Worm (Caenorhabditis elegans) whole organism, L1 larva: ENCODE data around the gene W03B1.9.
A peak's percentile ranks its signal among the peaks of the same experiment; 100 is the strongest.

Experiments
- C04F5.9 ChIP-seq: sonication (generic microtip); optimal IDR thresholded peaks from 2 replicates; lab custom pipeline; 2016; ENCODE audit warnings: missing genetic modification characterization, missing compliant biosample characterization
- F16B12.6 ChIP-seq: fragments of 150-350 bp; optimal IDR thresholded peaks from 2 replicates; lab custom pipeline; 2014; ENCODE audit warnings: missing biosample characterization, missing genetic modification characterization
- aha-1 ChIP-seq: fragments of 150-350 bp; optimal IDR thresholded peaks from 2 replicates; lab custom pipeline; 2014; ENCODE audit warnings: missing biosample characterization, missing genetic modification characterization
- alr-1 ChIP-seq: fragments of 200-800 bp; sonication (Bioruptor generic); optimal IDR thresholded peaks from 2 replicates; lab custom pipeline; 2018; ENCODE audit warnings: borderline replicate concordance, mild to moderate bottlenecking, missing genetic modification characterization, missing compliant biosample characterization
- aly-2 ChIP-seq: fragments of 150-350 bp; optimal IDR thresholded peaks from 2 replicates; lab custom pipeline; 2014; ENCODE audit warnings: missing biosample characterization, missing genetic modification characterization
- ceh-63 ChIP-seq: fragments of 200-800 bp; sonication (Bioruptor generic); optimal IDR thresholded peaks from 2 replicates; lab custom pipeline; 2018; ENCODE audit warnings: mild to moderate bottlenecking, missing genetic modification characterization, missing compliant biosample characterization
- ceh-82 ChIP-seq, 3 experiments: fragments of 150-350 bp in 1 of 3; sonication (generic microtip) in 2 of 3; optimal IDR thresholded peaks; 2 replicates each; lab custom pipeline; 2014 to 2017; ENCODE audit warnings: missing biosample characterization in 3 of 3, missing genetic modification characterization in 3 of 3
- ceh-88 ChIP-seq: fragments of 200-800 bp; sonication (Bioruptor generic); IDR thresholded peaks from 2 replicates; pipeline ENCODE4 v1.3.6; 2022; ENCODE audit warnings: missing genetic modification characterization, missing compliant biosample characterization
- ceh-90 ChIP-seq: sonication (generic microtip); optimal IDR thresholded peaks from 2 replicates; lab custom pipeline; 2016; ENCODE audit warnings: missing genetic modification characterization, missing compliant biosample characterization
- ces-1 ChIP-seq: fragments of 150-350 bp; optimal IDR thresholded peaks from 2 replicates; lab custom pipeline; 2014; ENCODE audit warnings: missing biosample characterization, missing genetic modification reagents, missing genetic modification characterization
- dpl-1 ChIP-seq, 3 experiments: fragments of 150-350 bp in 2 of 3; sonication (generic microtip) in 1 of 3; optimal IDR thresholded peaks; 2 replicates each; lab custom pipeline; 2014 to 2017; ENCODE audit warnings: missing biosample characterization in 3 of 3, missing genetic modification characterization in 3 of 3, missing genetic modification reagents in 3 of 3
- dsc-1 ChIP-seq: sonication (generic microtip); optimal IDR thresholded peaks from 2 replicates; lab custom pipeline; 2016; ENCODE audit warnings: mild to moderate bottlenecking, missing genetic modification characterization, missing compliant biosample characterization
- efl-1 ChIP-seq, 4 experiments: fragments of 150-350 bp; optimal IDR thresholded peaks in 3 of 4; peaks in 1 of 4; 1 replicate in 1 of 4; 2 replicates in 3 of 4; lab custom pipeline; 2014; ENCODE audit warnings: missing biosample characterization in 2 of 4, missing genetic modification characterization in 2 of 4, missing genetic modification reagents in 2 of 4
- efl-3 ChIP-seq: fragments of 200-800 bp; sonication (Bioruptor generic); optimal IDR thresholded peaks from 2 replicates; lab custom pipeline; 2018; ENCODE audit warnings: mild to moderate bottlenecking, missing genetic modification characterization, missing compliant biosample characterization
- egl-13 ChIP-seq: sonication (generic microtip); optimal IDR thresholded peaks from 2 replicates; lab custom pipeline; 2016; ENCODE audit warnings: missing genotype, missing genetic modification reagents, missing genetic modification characterization, missing compliant biosample characterization
- elt-2 ChIP-seq: sonication (generic microtip); optimal IDR thresholded peaks from 2 replicates; lab custom pipeline; 2016; ENCODE audit warnings: missing genetic modification characterization, mild to moderate bottlenecking, inconsistent platforms, missing compliant biosample characterization, missing genetic modification reagents
- ets-5 ChIP-seq: fragments of 200-800 bp; sonication (Bioruptor generic); IDR thresholded peaks from 2 replicates; pipeline ENCODE4 v1.3.6; 2022; ENCODE audit warnings: missing genetic modification characterization, missing compliant biosample characterization
- fkh-4 ChIP-seq: sonication (generic microtip); optimal IDR thresholded peaks from 2 replicates; lab custom pipeline; 2016; ENCODE audit warnings: missing compliant biosample characterization, missing genetic modification characterization, borderline replicate concordance
- fkh-8 ChIP-seq: sonication (generic microtip); optimal IDR thresholded peaks from 2 replicates; lab custom pipeline; 2016; ENCODE audit warnings: mild to moderate bottlenecking, missing genetic modification characterization, missing compliant biosample characterization
- grh-1 ChIP-seq: fragments of 200-800 bp; sonication (Bioruptor generic); IDR thresholded peaks from 2 replicates; pipeline ENCODE4 v1.3.6; 2022; ENCODE audit warnings: missing genetic modification reagents, missing genetic modification characterization, missing compliant biosample characterization
- hlh-17 ChIP-seq: fragments of 200-800 bp; sonication (Bioruptor generic); optimal IDR thresholded peaks from 2 replicates; lab custom pipeline; 2018; ENCODE audit warnings: missing genetic modification characterization, mild to moderate bottlenecking, missing compliant biosample characterization, moderate library complexity, borderline replicate concordance
- hlh-4 ChIP-seq: sonication (generic microtip); optimal IDR thresholded peaks from 2 replicates; lab custom pipeline; 2016; ENCODE audit warnings: mild to moderate bottlenecking, missing genetic modification characterization, missing compliant biosample characterization
- irx-1 ChIP-seq: sonication (generic microtip); optimal IDR thresholded peaks from 2 replicates; lab custom pipeline; 2016; ENCODE audit warnings: missing genetic modification characterization, missing compliant biosample characterization
- jun-1 ChIP-seq: fragments of 150-350 bp; optimal IDR thresholded peaks from 2 replicates; lab custom pipeline; 2014; ENCODE audit warnings: missing biosample characterization, missing genetic modification reagents, missing genetic modification characterization
- lin-13 ChIP-seq: fragments of 150-350 bp; optimal IDR thresholded peaks from 2 replicates; lab custom pipeline; 2014; ENCODE audit warnings: missing biosample characterization, missing genetic modification reagents, missing genetic modification characterization
- lin-14 ChIP-seq: fragments of 200-800 bp; sonication (Bioruptor generic); optimal IDR thresholded peaks from 2 replicates; lab custom pipeline; 2018; ENCODE audit warnings: mild to moderate bottlenecking, missing genetic modification characterization, moderate library complexity, missing compliant biosample characterization
- lin-15B ChIP-seq: fragments of 150-350 bp; sonication (generic microtip); optimal IDR thresholded peaks from 3 replicates; lab custom pipeline; 2014; ENCODE audit warnings: missing biosample characterization, missing genetic modification characterization
- lin-35 ChIP-seq, 2 experiments: fragments of 150-350 bp; optimal IDR thresholded peaks; 2 replicates each; lab custom pipeline; 2014; ENCODE audit warnings: missing biosample characterization in 2 of 2, missing genetic modification characterization in 2 of 2, missing genetic modification reagents in 2 of 2
- lir-3 ChIP-seq: sonication (generic microtip); optimal IDR thresholded peaks from 2 replicates; lab custom pipeline; 2016; ENCODE audit warnings: mild to moderate bottlenecking, missing genetic modification characterization, moderate library complexity, missing compliant biosample characterization; ENCODE audit not compliant: poor library complexity
- lsy-2 ChIP-seq, 2 experiments: fragments of 150-350 bp; optimal IDR thresholded peaks; 2 replicates each; lab custom pipeline; 2014; ENCODE audit warnings: missing biosample characterization in 2 of 2, missing genetic modification characterization in 2 of 2
- mef-2 ChIP-seq: fragments of 150-350 bp; optimal IDR thresholded peaks from 2 replicates; lab custom pipeline; 2014; ENCODE audit warnings: missing biosample characterization, missing genetic modification characterization
- mep-1 ChIP-seq: fragments of 150-350 bp; optimal IDR thresholded peaks from 2 replicates; lab custom pipeline; 2014; ENCODE audit warnings: missing biosample characterization, missing genetic modification characterization
- nhr-11 ChIP-seq: fragments of 150-350 bp; optimal IDR thresholded peaks from 2 replicates; lab custom pipeline; 2014; ENCODE audit warnings: missing biosample characterization, missing genetic modification characterization
- nhr-12 ChIP-seq: sonication (generic microtip); optimal IDR thresholded peaks from 2 replicates; lab custom pipeline; 2017; ENCODE audit warnings: missing biosample characterization, missing genetic modification characterization
- nhr-19 ChIP-seq: fragments of 200-800 bp; sonication (Bioruptor generic); conservative IDR thresholded peaks from 2 replicates; pipeline ENCODE4 v1.3.6; 2022; ENCODE audit warnings: missing genetic modification characterization, missing compliant biosample characterization
- nhr-20 ChIP-seq: sonication (generic microtip); optimal IDR thresholded peaks from 2 replicates; lab custom pipeline; 2016; ENCODE audit warnings: mild to moderate bottlenecking, missing genetic modification characterization, missing compliant biosample characterization
- nhr-237 ChIP-seq: fragments of 150-350 bp; optimal IDR thresholded peaks from 2 replicates; lab custom pipeline; 2014; ENCODE audit warnings: missing biosample characterization, missing genetic modification characterization
- nhr-28 ChIP-seq: fragments of 150-350 bp; optimal IDR thresholded peaks from 2 replicates; lab custom pipeline; 2014; ENCODE audit warnings: missing biosample characterization, missing genetic modification characterization
- nhr-47 ChIP-seq: sonication (generic microtip); optimal IDR thresholded peaks from 2 replicates; lab custom pipeline; 2016; ENCODE audit warnings: mild to moderate bottlenecking, missing genetic modification characterization, moderate library complexity, missing compliant biosample characterization
- nhr-71 ChIP-seq: sonication (generic microtip); optimal IDR thresholded peaks from 2 replicates; lab custom pipeline; 2016; ENCODE audit warnings: mild to moderate bottlenecking, missing genetic modification characterization, moderate library complexity, missing compliant biosample characterization
- nhr-76 ChIP-seq: sonication (generic microtip); optimal IDR thresholded peaks from 2 replicates; lab custom pipeline; 2017; ENCODE audit warnings: missing biosample characterization, missing genetic modification characterization
- nhr-77 ChIP-seq: fragments of 150-350 bp; optimal IDR thresholded peaks from 2 replicates; lab custom pipeline; 2014; ENCODE audit warnings: missing biosample characterization, missing genetic modification characterization
- nhr-85 ChIP-seq: sonication (generic microtip); peaks from one replicate; lab custom pipeline; 2016; ENCODE audit warnings: missing genetic modification characterization, inconsistent platforms, missing compliant biosample characterization
- pag-3 ChIP-seq: sonication (generic microtip); optimal IDR thresholded peaks from 2 replicates; lab custom pipeline; 2017; ENCODE audit warnings: missing genetic modification characterization, mild to moderate bottlenecking, missing compliant biosample characterization, antibody characterized with exemption, borderline replicate concordance; ENCODE audit not compliant: insufficient read depth
- pax-3 ChIP-seq: fragments of 200-800 bp; sonication (Bioruptor generic); optimal IDR thresholded peaks from 2 replicates; lab custom pipeline; 2018; ENCODE audit warnings: mild to moderate bottlenecking, missing genetic modification characterization, moderate library complexity, missing compliant biosample characterization
- skn-1 ChIP-seq: fragments of 150-350 bp; optimal IDR thresholded peaks from 2 replicates; lab custom pipeline; 2014; ENCODE audit warnings: missing biosample characterization, missing genetic modification characterization
- sox-4 ChIP-seq: sonication (generic microtip); optimal IDR thresholded peaks from 2 replicates; lab custom pipeline; 2016; ENCODE audit warnings: missing genetic modification characterization, missing compliant biosample characterization
- sptf-1 ChIP-seq: fragments of 150-350 bp; optimal IDR thresholded peaks from 2 replicates; lab custom pipeline; 2014; ENCODE audit warnings: missing biosample characterization, missing genetic modification characterization
- tbx-2 ChIP-seq: sonication (generic microtip); optimal IDR thresholded peaks from 2 replicates; lab custom pipeline; 2016; ENCODE audit warnings: missing genetic modification characterization, missing compliant biosample characterization
- unc-98 ChIP-seq: fragments of 200-800 bp; sonication (Bioruptor generic); IDR thresholded peaks from 2 replicates; pipeline ENCODE4 v1.3.6; 2022; ENCODE audit warnings: missing genetic modification characterization, missing compliant biosample characterization
- zag-1 ChIP-seq: fragments of 150-350 bp; optimal IDR thresholded peaks from 2 replicates; lab custom pipeline; 2014; ENCODE audit warnings: missing biosample characterization, missing genetic modification characterization
- zip-4 ChIP-seq: fragments of 200-800 bp; sonication (Bioruptor generic); optimal IDR thresholded peaks from 2 replicates; lab custom pipeline; 2018; ENCODE audit warnings: mild to moderate bottlenecking, missing genetic modification characterization, moderate library complexity, missing compliant biosample characterization
- ztf-4 ChIP-seq: fragments of 150-350 bp; optimal IDR thresholded peaks from 2 replicates; lab custom pipeline; 2014; ENCODE audit warnings: missing biosample characterization, missing genetic modification characterization

Gene W03B1.9

DNA sequence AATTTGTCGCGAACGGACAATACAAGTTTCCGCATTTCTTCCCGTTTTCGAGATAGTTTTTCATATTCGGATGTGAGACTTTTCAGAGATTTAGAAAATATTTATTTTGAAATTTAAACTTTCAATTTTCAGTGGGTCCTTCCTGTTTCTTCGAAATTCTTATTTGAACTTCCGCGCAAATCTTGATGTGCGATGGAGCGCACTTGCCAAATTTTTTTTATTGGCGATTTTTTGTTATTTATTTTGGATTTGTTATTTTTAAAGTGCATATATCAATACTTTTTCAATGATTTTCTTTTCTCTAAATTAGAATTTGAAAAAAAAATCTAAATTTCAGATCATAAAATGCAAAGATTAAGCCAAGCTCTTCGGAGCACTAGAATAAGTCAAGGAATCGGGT lies 517 bp upstream of the W03B1.9 start, which contains the start of gene sars-2:
TSS of gene sars-2 (plus strand) at position 341 of the 400 bp plus-strand sequence.
- TF ChIP-seq nhr-47 (tag; lab: Kevin White, UChicago) (peak; percentile 23), nhr-237 (no peak), aly-2 (tag; lab: Kevin White, UChicago) (no peak), alr-1 (tag; lab: Kevin White, UChicago) (no peak), sptf-1 (no peak), grh-1 (no peak), C04F5.9 (no peak), elt-2 (tag; lab: Kevin White, UChicago) (no peak), lin-35 (GFP tag; optimal IDR thresholded peaks at IDR 0.05; lab: Kevin White, UChicago) (peak; percentile 92 to 96), nhr-20 (tag; lab: Kevin White, UChicago) (peak; percentile 25), pax-3 (tag; lab: Kevin White, UChicago) (no peak), efl-3 (GFP tag; lab: Kevin White, UChicago) (no peak), ets-5 (GFP tag; lab: Robert Waterston, UW) (no peak), mef-2 (tag; lab: Kevin White, UChicago) (no peak), irx-1 (no peak), sox-4 (tag; lab: Kevin White, UChicago) (no peak), nhr-19 (GFP tag; lab: Robert Waterston, UW) (no peak), ceh-90 (no peak), lsy-2 (tag; optimal IDR thresholded peaks at IDR 0.05; lab: Kevin White, UChicago) (peak; percentile 75 to 78), ztf-4 (tag; lab: Kevin White, UChicago) (no peak), hlh-17 (GFP tag; lab: Kevin White, UChicago) (no peak), lin-13 (GFP tag; lab: Kevin White, UChicago) (no peak), zag-1 (tag; lab: Kevin White, UChicago) (no peak), dsc-1 (tag; lab: Kevin White, UChicago) (peak; percentile 50), nhr-28 (tag; lab: Kevin White, UChicago) (no peak), lir-3 (tag; lab: Kevin White, UChicago) (no peak), nhr-85 (peak; percentile 33), aha-1 (tag; lab: Kevin White, UChicago) (no peak), F16B12.6 (tag; lab: Kevin White, UChicago) (peak; percentile 1), ceh-88 (no peak), tbx-2 (tag; lab: Kevin White, UChicago) (peak; percentile 25), skn-1 (tag; lab: Kevin White, UChicago) (peak; percentile 69), pag-3 (tag; lab: Kevin White, UChicago) (no peak), lin-14 (GFP tag; lab: Kevin White, UChicago) (peak; percentile 8), hlh-4 (tag; lab: Kevin White, UChicago) (no peak), egl-13 (no peak), nhr-76 (tag; lab: Kevin White, UChicago) (no peak), lin-15B (peak; percentile 49), dpl-1 (GFP tag; optimal IDR thresholded peaks at IDR 0.05; lab: Kevin White, UChicago) (peak; percentile 85 to 94 (median 90)), ces-1 (GFP tag; lab: Kevin White, UChicago) (no peak), fkh-8 (tag; lab: Kevin White, UChicago) (no peak), ceh-82 (tag; optimal IDR thresholded peaks at IDR 0.05; lab: Kevin White, UChicago) (peak in 1 of 3 experiments; percentile 32), mep-1 (tag; lab: Kevin White, UChicago) (peak; percentile 43), zip-4 (GFP tag; lab: Kevin White, UChicago) (no peak), nhr-12 (no peak), jun-1 (no peak), unc-98 (GFP tag; lab: Robert Waterston, UW) (no peak), ceh-63 (no peak), nhr-71 (tag; lab: Kevin White, UChicago) (peak; percentile 46), efl-1 (optimal IDR thresholded peaks at IDR 0.05; lab: Kevin White, UChicago) (peak; percentile 88 to 92), efl-1 (GFP tag; optimal IDR thresholded peaks at IDR 0.05 in 1 of 2; lab: Kevin White, UChicago) (peak; percentile 93 to 99), nhr-77 (no peak), nhr-11 (tag; lab: Kevin White, UChicago) (no peak), fkh-4 (tag; lab: Kevin White, UChicago) (no peak)
